Fruit fly (Drosophila melanogaster) whole organism, embryonic: Measurements from ENCODE around the gene Pat1.

Experiments used
- Abd-B ChIP-seq: fragments of 200-800 bp; sonication (Bioruptor generic); optimal IDR thresholded peaks from 2 replicates; lab custom pipeline; 2018; ENCODE audit warnings: missing biosample characterization, mild to moderate bottlenecking, missing genetic modification characterization, moderate library complexity
- Adf1 ChIP-seq: fragments of 200-800 bp; sonication (Bioruptor generic); IDR thresholded peaks from 2 replicates; pipeline ENCODE4 v1.3.6; 2022; ENCODE audit warnings: missing biosample characterization, missing genetic modification characterization
- Aef1 ChIP-seq: fragments of 200-800 bp; sonication (Bioruptor generic); IDR thresholded peaks from 3 replicates; pipeline ENCODE4 v1.3.6; 2022; ENCODE audit warnings: missing biosample characterization, missing genetic modification characterization
- Asciz ChIP-seq: fragments of 200-800 bp; sonication (Bioruptor generic); optimal IDR thresholded peaks from 2 replicates; lab custom pipeline; 2017; ENCODE audit warnings: missing biosample characterization, mild to moderate bottlenecking, missing genetic modification characterization, missing genetic modification reagents
- CG10209 ChIP-seq: fragments of 200-800 bp; sonication (Bioruptor generic); optimal IDR thresholded peaks from 3 replicates; lab custom pipeline; 2017; ENCODE audit warnings: missing biosample characterization, mild to moderate bottlenecking, missing genetic modification characterization, missing genetic modification reagents
- CG10654 ChIP-seq: fragments of 200-800 bp; sonication (Bioruptor generic); optimal IDR thresholded peaks from 2 replicates; lab custom pipeline; 2016; ENCODE audit warnings: missing biosample characterization, missing genetic modification characterization
- CG11723 ChIP-seq: fragments of 200-800 bp; sonication (Bioruptor generic); optimal IDR thresholded peaks from 2 replicates; lab custom pipeline; 2017; ENCODE audit warnings: missing biosample characterization, mild to moderate bottlenecking, missing genetic modification characterization
- CG14667 ChIP-seq: fragments of 200-800 bp; sonication (Bioruptor generic); IDR thresholded peaks from 2 replicates; pipeline ENCODE4 v1.3.6; 2022; ENCODE audit warnings: missing biosample characterization, missing genetic modification characterization
- CG1832 ChIP-seq: fragments of 200-800 bp; sonication (Bioruptor generic); optimal IDR thresholded peaks from 2 replicates; lab custom pipeline; 2017; ENCODE audit warnings: missing biosample characterization, mild to moderate bottlenecking, missing genetic modification characterization, inconsistent platforms
- CG2199 ChIP-seq: fragments of 200-800 bp; sonication (Bioruptor generic); IDR thresholded peaks from 3 replicates; pipeline ENCODE4 v1.3.6; 2022; ENCODE audit warnings: missing biosample characterization, missing genetic modification characterization
- CG30403 ChIP-seq: fragments of 200-800 bp; sonication (Bioruptor generic); optimal IDR thresholded peaks from 3 replicates; lab custom pipeline; 2016; ENCODE audit warnings: missing biosample characterization, missing genetic modification characterization
- CG3065 ChIP-seq: fragments of 200-800 bp; sonication (Bioruptor generic); optimal IDR thresholded peaks from 2 replicates; lab custom pipeline; 2016; ENCODE audit warnings: missing biosample characterization, missing genetic modification characterization
- CG31388 ChIP-seq: fragments of 200-800 bp; sonication (Bioruptor generic); optimal IDR thresholded peaks from 2 replicates; lab custom pipeline; 2016; ENCODE audit warnings: missing biosample characterization, missing genetic modification characterization
- CG42726 ChIP-seq: fragments of 200-800 bp; sonication (Bioruptor generic); IDR thresholded peaks from 2 replicates; pipeline ENCODE4 v1.3.6; 2022; ENCODE audit warnings: missing biosample characterization, missing genetic modification characterization; ENCODE audit not compliant: partially characterized antibody
- CG4730 ChIP-seq: fragments of 200-800 bp; sonication (Bioruptor generic); IDR thresholded peaks from 2 replicates; pipeline ENCODE4 v1.3.6; 2022; ENCODE audit warnings: missing biosample characterization, missing genetic modification characterization
- CG6272 ChIP-seq: fragments of 200-800 bp; sonication (Bioruptor generic); IDR thresholded peaks from 2 replicates; pipeline ENCODE4 v1.3.6; 2022; ENCODE audit warnings: missing biosample characterization, missing genetic modification characterization
- CG7357 ChIP-seq: fragments of 200-800 bp; sonication (Bioruptor generic); IDR thresholded peaks from 3 replicates; pipeline ENCODE4 v1.3.6; 2022; ENCODE audit warnings: missing biosample characterization, missing genetic modification characterization
- CG7839 ChIP-seq: fragments of 200-800 bp; sonication (Bioruptor generic); optimal IDR thresholded peaks from 3 replicates; lab custom pipeline; 2018; ENCODE audit warnings: missing biosample characterization, mild to moderate bottlenecking, missing genetic modification characterization, moderate library complexity
- CG9215 ChIP-seq: fragments of 200-800 bp; sonication (Bioruptor generic); IDR thresholded peaks from 2 replicates; pipeline ENCODE4 v1.3.6; 2022; ENCODE audit warnings: missing biosample characterization, missing genetic modification characterization
- CG9876 ChIP-seq: fragments of 200-800 bp; sonication (Bioruptor generic); optimal IDR thresholded peaks from 2 replicates; lab custom pipeline; 2016; ENCODE audit warnings: missing biosample characterization, missing genetic modification characterization
- Camta ChIP-seq: fragments of 200-800 bp; sonication (Bioruptor generic); optimal IDR thresholded peaks from 2 replicates; lab custom pipeline; 2016; ENCODE audit warnings: missing biosample characterization, missing genetic modification characterization
- Fer1 ChIP-seq: fragments of 200-800 bp; sonication (Bioruptor generic); optimal IDR thresholded peaks from 2 replicates; lab custom pipeline; 2017; ENCODE audit warnings: missing biosample characterization, mild to moderate bottlenecking, missing genetic modification characterization
- GATAe ChIP-seq: fragments of 200-800 bp; sonication (Bioruptor generic); conservative IDR thresholded peaks from 2 replicates; pipeline ENCODE4 v1.3.6; 2022; ENCODE audit warnings: missing biosample characterization, missing genetic modification characterization
- Gug ChIP-seq: fragments of 200-800 bp; sonication (Bioruptor generic); IDR thresholded peaks from 4 replicates; pipeline ENCODE4 v1.3.6; 2022; ENCODE audit warnings: missing biosample characterization, missing genetic modification characterization
- HHEX ChIP-seq: fragments of 200-800 bp; sonication (Bioruptor generic); optimal IDR thresholded peaks from 3 replicates; lab custom pipeline; 2017; ENCODE audit warnings: missing biosample characterization, mild to moderate bottlenecking, missing genetic modification characterization, missing genetic modification reagents
- Jarid2 ChIP-seq: fragments of 200-800 bp; sonication (Bioruptor generic); optimal IDR thresholded peaks from 3 replicates; lab custom pipeline; 2017; ENCODE audit warnings: mild to moderate bottlenecking, missing biosample characterization, missing genetic modification reagents, missing genetic modification characterization
- NC2β ChIP-seq: fragments of 200-800 bp; sonication (Bioruptor generic); optimal IDR thresholded peaks from 2 replicates; lab custom pipeline; 2016; ENCODE audit warnings: missing biosample characterization, missing genetic modification characterization
- Oli ChIP-seq: fragments of 200-800 bp; sonication (Bioruptor generic); optimal IDR thresholded peaks from 2 replicates; lab custom pipeline; 2018; ENCODE audit warnings: missing biosample characterization, mild to moderate bottlenecking, missing genetic modification characterization, moderate library complexity
- Pdp1 ChIP-seq, 2 experiments: fragments of 200-800 bp; sonication (Bioruptor generic); optimal IDR thresholded peaks; 3 replicates each; lab custom pipeline; 2016; ENCODE audit warnings: missing biosample characterization in 2 of 2, missing genetic modification characterization in 2 of 2, mild to moderate bottlenecking in 1 of 2, moderate library complexity in 1 of 2
- Side ChIP-seq: fragments of 200-800 bp; sonication (Bioruptor generic); optimal IDR thresholded peaks from 2 replicates; lab custom pipeline; 2016; ENCODE audit warnings: missing biosample characterization, missing genetic modification characterization
- Usf ChIP-seq: fragments of 200-800 bp; sonication (Bioruptor generic); optimal IDR thresholded peaks from 2 replicates; lab custom pipeline; 2017; ENCODE audit warnings: missing genotype, missing biosample characterization, missing genetic modification characterization
- bab2 ChIP-seq: fragments of 200-800 bp; sonication (Bioruptor generic); optimal IDR thresholded peaks from 2 replicates; lab custom pipeline; 2016; ENCODE audit warnings: missing biosample characterization, missing genetic modification characterization
- cato ChIP-seq: fragments of 200-800 bp; sonication (Bioruptor generic); optimal IDR thresholded peaks from 2 replicates; lab custom pipeline; 2016; ENCODE audit warnings: missing biosample characterization, missing genetic modification characterization, borderline replicate concordance
- chn ChIP-seq: fragments of 200-800 bp; sonication (Bioruptor generic); optimal IDR thresholded peaks from 2 replicates; lab custom pipeline; 2016; ENCODE audit warnings: missing biosample characterization, missing genetic modification characterization
- da ChIP-seq: fragments of 200-800 bp; sonication (Bioruptor generic); optimal IDR thresholded peaks from 2 replicates; lab custom pipeline; 2016; ENCODE audit warnings: missing biosample characterization, missing genetic modification characterization
- dysf ChIP-seq: fragments of 200-800 bp; sonication (Bioruptor generic); IDR thresholded peaks from 3 replicates; pipeline ENCODE4 v1.3.6; 2022; ENCODE audit warnings: missing biosample characterization, missing genetic modification characterization
- emc ChIP-seq: fragments of 200-800 bp; sonication (Bioruptor generic); optimal IDR thresholded peaks from 2 replicates; lab custom pipeline; 2016; ENCODE audit warnings: missing biosample characterization, missing genetic modification characterization
- ewg ChIP-seq: fragments of 200-800 bp; sonication (Bioruptor generic); optimal IDR thresholded peaks from 3 replicates; lab custom pipeline; 2017; ENCODE audit warnings: mild to moderate bottlenecking, missing biosample characterization, missing genetic modification reagents, missing genetic modification characterization
- fd102C ChIP-seq: fragments of 200-800 bp; sonication (Bioruptor generic); optimal IDR thresholded peaks from 2 replicates; lab custom pipeline; 2018; ENCODE audit warnings: missing biosample characterization, mild to moderate bottlenecking, missing genetic modification characterization, moderate library complexity
- fd3F ChIP-seq: fragments of 200-800 bp; sonication (Bioruptor generic); optimal IDR thresholded peaks from 2 replicates; lab custom pipeline; 2018; ENCODE audit warnings: missing biosample characterization, mild to moderate bottlenecking, missing genetic modification characterization, moderate library complexity
- fru ChIP-seq: fragments of >200 bp; optimal IDR thresholded peaks from 2 replicates; lab custom pipeline; 2017
- gsb-n ChIP-seq: fragments of 200-800 bp; sonication (Bioruptor generic); optimal IDR thresholded peaks from 3 replicates; lab custom pipeline; 2018; ENCODE audit warnings: missing biosample characterization, mild to moderate bottlenecking, missing genetic modification characterization
- gt ChIP-seq: fragments of 200-800 bp; sonication (Bioruptor generic); IDR thresholded peaks from 2 replicates; pipeline ENCODE4 v1.3.6; 2022; ENCODE audit warnings: missing biosample characterization, missing genetic modification characterization
- hth ChIP-seq: fragments of >200 bp; optimal IDR thresholded peaks from 2 replicates; lab custom pipeline; 2017; ENCODE audit warnings: inconsistent platforms
- lilli ChIP-seq: fragments of 200-800 bp; sonication (Bioruptor generic); optimal IDR thresholded peaks from 3 replicates; lab custom pipeline; 2016; ENCODE audit warnings: missing biosample characterization, missing genetic modification characterization
- lmd ChIP-seq: fragments of 200-800 bp; sonication (Bioruptor generic); IDR thresholded peaks from 2 replicates; pipeline ENCODE4 v1.3.6; 2022; ENCODE audit warnings: missing biosample characterization, missing genetic modification characterization
- maf-S ChIP-seq: fragments of 200-800 bp; sonication (Bioruptor generic); optimal IDR thresholded peaks from 2 replicates; lab custom pipeline; 2016; ENCODE audit warnings: missing biosample characterization, missing genetic modification characterization
- mam ChIP-seq: fragments of 200-800 bp; sonication (Bioruptor generic); optimal IDR thresholded peaks from 3 replicates; lab custom pipeline; 2016; ENCODE audit warnings: missing biosample characterization, missing genetic modification characterization
- nau ChIP-seq: fragments of 200-800 bp; sonication (Bioruptor generic); optimal IDR thresholded peaks from 3 replicates; lab custom pipeline; 2017; ENCODE audit warnings: missing biosample characterization, mild to moderate bottlenecking, missing genetic modification characterization, missing genetic modification reagents
- sd ChIP-seq: fragments of 200-800 bp; sonication (Bioruptor generic); optimal IDR thresholded peaks from 3 replicates; lab custom pipeline; 2018; ENCODE audit warnings: missing biosample characterization, mild to moderate bottlenecking, missing genetic modification characterization, moderate library complexity
- unpg ChIP-seq: fragments of 200-800 bp; sonication (Bioruptor generic); optimal IDR thresholded peaks from 3 replicates; lab custom pipeline; 2018; ENCODE audit warnings: missing biosample characterization, mild to moderate bottlenecking, missing genetic modification characterization, moderate library complexity
- zfh1 ChIP-seq: fragments of 200-800 bp; sonication (Bioruptor generic); IDR thresholded peaks from 3 replicates; pipeline ENCODE4 v1.3.6; 2022; ENCODE audit warnings: missing biosample characterization, missing genetic modification characterization

The Pat1 gene

DNA sequence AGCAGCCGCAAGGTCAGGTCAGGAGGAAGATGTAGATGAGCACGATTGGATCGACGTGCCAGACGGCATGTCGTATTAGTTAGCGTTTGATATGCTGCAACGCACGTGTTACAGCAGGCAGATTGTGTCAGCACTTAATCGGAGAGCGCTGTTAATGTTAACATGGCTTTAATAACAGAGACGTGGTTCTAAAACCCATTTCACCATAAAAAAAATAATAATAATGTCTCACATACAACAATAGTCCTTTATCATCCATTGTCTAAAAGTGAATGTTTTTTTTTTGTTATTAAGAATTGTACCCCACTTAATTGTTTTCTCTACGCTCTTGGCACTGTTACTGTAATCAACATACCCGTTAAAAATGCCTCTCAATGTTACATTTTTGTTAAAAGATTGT lies 8.7 kb downstream of the Pat1 start (continued):
- TF ChIP-seq ewg (peak; percentile 1), Jarid2 (GFP tag; lab: Kevin White, UChicago) (peak; percentile 68), Oli (tag; lab: Kevin White, UChicago) (peak; percentile 55), sd (no peak), zfh1 (GFP tag; lab: Robert Waterston, UW) (peak; percentile 99), da (GFP tag; lab: Kevin White, UChicago) (no peak), Asciz (GFP tag; lab: Kevin White, UChicago) (peak; percentile 80), CG1832 (GFP tag; lab: Kevin White, UChicago) (no peak), GATAe (GFP tag; lab: Robert Waterston, UW) (peak; percentile 86), CG10209 (GFP tag; lab: Kevin White, UChicago) (peak; percentile 92), fru (lab: Kevin White, UChicago) (no peak), Usf (GFP tag; lab: Kevin White, UChicago) (no peak), Camta (GFP tag; lab: Kevin White, UChicago) (peak; percentile 86), CG11723 (GFP tag; lab: Kevin White, UChicago) (no peak), gsb-n (tag; lab: Kevin White, UChicago) (no peak), Side (GFP tag; lab: Kevin White, UChicago) (peak; percentile 90), CG10654 (peak; percentile 84), NC2β (no peak), unpg (GFP tag; lab: Kevin White, UChicago) (no peak), CG7357 (peak; percentile 91), hth (lab: Kevin White, UChicago) (no peak), gt (peak; percentile 90), dysf (GFP tag; lab: Robert Waterston, UW) (peak; percentile 94), CG14667 (GFP tag; lab: Robert Waterston, UW) (peak; percentile 97), Abd-B (GFP tag; lab: Kevin White, UChicago) (peak; percentile 73), cato (GFP tag; lab: Kevin White, UChicago) (peak; percentile 70), emc (GFP tag; lab: Kevin White, UChicago) (peak; percentile 74), mam (peak; percentile 94), Pdp1 (GFP tag; optimal IDR thresholded peaks at IDR 0.05; lab: Kevin White, UChicago) (peak; percentile 87 to 90), Fer1 (GFP tag; lab: Kevin White, UChicago) (peak; percentile 85), fd102C (GFP tag; lab: Kevin White, UChicago) (no peak), Aef1 (GFP tag; lab: Robert Waterston, UW) (peak; percentile 99), CG6272 (GFP tag; lab: Robert Waterston, UW) (peak; percentile 97), CG9215 (GFP tag; lab: Robert Waterston, UW) (peak; percentile 95), Adf1 (GFP tag; lab: Robert Waterston, UW) (peak; percentile 68), maf-S (no peak), CG30403 (GFP tag; lab: Kevin White, UChicago) (peak; percentile 24), bab2 (GFP tag; lab: Kevin White, UChicago) (peak; percentile 86), lilli (GFP tag; lab: Kevin White, UChicago) (peak; percentile 95), nau (GFP tag; lab: Kevin White, UChicago) (peak; percentile 81), CG4730 (peak; percentile 97), CG31388 (GFP tag; lab: Kevin White, UChicago) (peak; percentile 77), chn (no peak), HHEX (peak; percentile 88), CG2199 (GFP tag; lab: Robert Waterston, UW) (peak; percentile 96), CG3065 (GFP tag; lab: Kevin White, UChicago) (no peak), CG9876 (GFP tag; lab: Kevin White, UChicago) (no peak), lmd (GFP tag; lab: Robert Waterston, UW) (peak; percentile 52; the same call in 1 of the 2 replicates), CG42726 (GFP tag; lab: Robert Waterston, UW) (peak; percentile 73; the same call in 1 of the 2 replicates), CG7839 (tag; lab: Kevin White, UChicago) (peak; percentile 94), Gug (GFP tag; lab: Robert Waterston, UW) (peak; percentile 96), fd3F (no peak)
